Worm (Caenorhabditis elegans) whole organism, midembryonic: ENCODE measurements around the gene K02H11.9.

Experiments
- T22C8.4 ChIP-seq: fragments of 200-800 bp; sonication (Bioruptor generic); IDR thresholded peaks from 2 replicates; pipeline ENCODE4 v1.3.6; 2022; ENCODE audit warnings: missing genetic modification characterization, missing compliant biosample characterization
- cog-1 ChIP-seq: sonication (generic microtip); optimal IDR thresholded peaks from 2 replicates; lab custom pipeline; 2016; ENCODE audit warnings: missing genetic modification characterization, missing compliant biosample characterization
- flt-1 ChIP-seq: fragments of 200-800 bp; sonication (Bioruptor generic); IDR thresholded peaks from 2 replicates; pipeline ENCODE4 v1.3.6; 2022; ENCODE audit warnings: missing genetic modification characterization, missing compliant biosample characterization
- klf-2 ChIP-seq: fragments of 200-800 bp; sonication (Bioruptor generic); conservative IDR thresholded peaks from 2 replicates; pipeline ENCODE4 v1.3.6; 2022; ENCODE audit warnings: missing genetic modification reagents, missing genetic modification characterization, missing compliant biosample characterization
- med-1 ChIP-seq: sonication (generic microtip); optimal IDR thresholded peaks from 2 replicates; lab custom pipeline; 2017; ENCODE audit warnings: missing genetic modification characterization, mild to moderate bottlenecking, missing compliant biosample characterization, antibody characterized with exemption, missing genetic modification reagents; ENCODE audit not compliant: insufficient read depth
- ref-1 ChIP-seq: fragments of 200-800 bp; sonication (Bioruptor generic); conservative IDR thresholded peaks from 2 replicates; pipeline ENCODE4 v1.3.6; 2022; ENCODE audit warnings: missing genetic modification reagents, missing genetic modification characterization, missing compliant biosample characterization
- tab-1 ChIP-seq: fragments of 200-800 bp; sonication (Bioruptor generic); IDR thresholded peaks from 2 replicates; pipeline ENCODE4 v1.3.6; 2022; ENCODE audit warnings: missing genetic modification characterization, missing compliant biosample characterization
- ztf-23 ChIP-seq: fragments of 200-800 bp; sonication (Bioruptor generic); IDR thresholded peaks from 2 replicates; pipeline ENCODE4 v1.3.6; 2022; ENCODE audit warnings: missing genetic modification reagents, missing genetic modification characterization, missing compliant biosample characterization
- ztf-29 ChIP-seq: fragments of 200-800 bp; sonication (Bioruptor generic); IDR thresholded peaks from 2 replicates; pipeline ENCODE4 v1.3.6; 2022; ENCODE audit warnings: missing genetic modification reagents, missing genetic modification characterization, missing compliant biosample characterization

- TF ChIP-seq med-1 = no peak
- TF ChIP-seq cog-1 (tag; lab: Kevin White, UChicago) = no peak
- TF ChIP-seq klf-2 (GFP tag; lab: Robert Waterston, UW) = no peak
- TF ChIP-seq flt-1 = no peak
- no peak for TF ChIP-seq ref-1 (GFP tag; lab: Robert Waterston, UW)
- no peak for TF ChIP-seq tab-1
- TF ChIP-seq ztf-29 (GFP tag; lab: Robert Waterston, UW) = no peak
- TF ChIP-seq ztf-23 = no peak
- no peak for TF ChIP-seq T22C8.4
These were observed 3.4 kb upstream of the K02H11.9 start for ce11 chrV:1540249-1540648.
